Worm (Caenorhabditis elegans): ENCODE results near the gene mec-12.

The mec-12 gene

DNA sequence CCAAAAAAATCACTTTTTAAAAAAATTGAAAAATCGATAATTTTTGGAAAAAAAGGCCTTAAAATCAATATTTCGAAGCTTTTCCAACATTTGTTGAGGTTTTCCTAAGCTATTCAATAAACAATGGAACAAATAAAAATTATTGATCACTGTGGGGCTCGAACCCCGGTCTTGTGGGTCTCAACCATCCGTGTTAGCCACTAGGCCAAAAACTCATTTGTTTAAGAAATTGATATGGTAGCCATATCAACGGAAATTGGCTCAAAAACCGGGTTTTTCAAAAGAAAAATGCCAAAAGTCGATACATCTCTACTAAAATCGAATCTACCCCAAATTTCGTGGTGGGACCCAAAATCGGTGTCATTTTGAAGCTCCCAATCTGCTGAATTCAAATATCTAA is 27.0 kb downstream of the mec-12 start:
- TF ChIP-seq mab-9 (GFP tag; IDR thresholded peaks at IDR 0.05) (no peak), egl-13 (tag; optimal IDR thresholded peaks at IDR 0.05) (no peak), hpl-2 (GFP tag; optimal IDR thresholded peaks at IDR 0.05) (no peak), vab-15 (tag; optimal IDR thresholded peaks at IDR 0.05) (no peak), nhr-90 (tag; optimal IDR thresholded peaks at IDR 0.05; ENCODE audit: poor library complexity) (no peak)

DNA sequence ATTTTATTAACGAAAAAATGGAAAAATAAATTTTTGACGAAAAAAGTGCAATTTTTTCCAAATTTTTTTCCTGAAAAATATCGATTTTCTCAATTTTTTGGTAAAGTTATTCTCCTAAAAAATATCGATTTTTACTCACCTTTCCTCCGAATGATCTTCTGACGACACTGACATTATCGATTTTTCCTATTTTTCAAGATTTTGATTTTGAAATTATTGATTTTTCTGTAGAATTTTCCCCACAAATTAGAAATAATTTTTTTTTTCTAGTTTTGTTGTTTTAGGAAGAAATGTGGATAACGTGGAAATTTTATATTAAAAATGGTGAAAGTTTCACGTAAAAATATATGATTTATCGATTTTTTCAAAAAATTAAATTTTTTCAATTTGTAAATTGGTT is 27.5 kb downstream of the mec-12 start:
- TF ChIP-seq tlp-1 (tag; optimal IDR thresholded peaks at IDR 0.05) (no peak), blmp-1 (tag; optimal IDR thresholded peaks at IDR 0.05) (no peak), jun-1 (tag; optimal IDR thresholded peaks at IDR 0.05) (no peak), efl-1 (optimal IDR thresholded peaks at IDR 0.05) (no peak), efl-1 (GFP tag; optimal IDR thresholded peaks at IDR 0.05 in 1 of 2) (no peak), C34B4.2 (tag; optimal IDR thresholded peaks at IDR 0.05) (no peak), unc-30 (tag; optimal IDR thresholded peaks at IDR 0.05) (no peak), lin-14 (GFP tag; optimal IDR thresholded peaks at IDR 0.05) (no peak), hpl-2 (GFP tag; optimal IDR thresholded peaks at IDR 0.05) (no peak), nhr-47 (tag; optimal IDR thresholded peaks at IDR 0.05) (no peak), fos-1 (tag; optimal IDR thresholded peaks at IDR 0.05) (no peak), mef-2 (tag; optimal IDR thresholded peaks at IDR 0.05) (no peak), fkh-4 (tag; optimal IDR thresholded peaks at IDR 0.05; ENCODE audit: borderline replicate concordance) (no peak), mdl-1 (tag; optimal IDR thresholded peaks at IDR 0.05) (no peak), ets-5 (GFP tag; IDR thresholded peaks at IDR 0.05) (no peak), grh-1 (GFP tag; IDR thresholded peaks at IDR 0.05) (no peak), ces-1 (GFP tag; optimal IDR thresholded peaks at IDR 0.05) (no peak), ceh-82 (tag; optimal IDR thresholded peaks at IDR 0.05) (no peak), C04F5.9 (tag; optimal IDR thresholded peaks at IDR 0.05) (no peak), efl-3 (GFP tag; optimal IDR thresholded peaks at IDR 0.05) (no peak), lsy-2 (tag; optimal IDR thresholded peaks at IDR 0.05) (no peak)

DNA sequence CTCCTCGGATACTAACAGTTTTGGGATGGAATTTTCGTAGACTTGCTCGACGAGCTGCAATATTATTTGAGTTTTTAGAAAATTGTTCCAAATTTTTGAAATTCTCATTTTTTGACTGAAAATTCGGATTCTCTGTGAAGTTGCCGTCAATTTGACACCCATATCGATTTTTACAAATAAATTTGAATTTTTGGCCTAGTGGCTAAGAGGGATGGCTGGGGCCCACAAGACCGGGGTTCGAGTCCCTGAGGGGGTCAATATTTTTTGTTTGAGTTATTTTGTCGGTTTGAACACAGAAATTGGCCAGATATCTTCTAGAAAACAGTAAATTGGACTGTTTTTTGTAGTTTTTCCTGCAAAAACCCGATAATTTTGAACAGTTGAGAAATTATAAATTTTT is 28.4 kb downstream of the mec-12 start:
- TF ChIP-seq ets-5 (GFP tag; IDR thresholded peaks at IDR 0.05) (no peak), ceh-90 (tag; optimal IDR thresholded peaks at IDR 0.05) (no peak), grh-1 (GFP tag; IDR thresholded peaks at IDR 0.05) (no peak), unc-62 (GFP tag; optimal IDR thresholded peaks at IDR 0.05) (no peak), fkh-4 (tag; optimal IDR thresholded peaks at IDR 0.05; ENCODE audit: borderline replicate concordance) (no peak), ceh-8 (GFP tag; optimal IDR thresholded peaks at IDR 0.05) (no peak), tbx-2 (tag; optimal IDR thresholded peaks at IDR 0.05) (no peak), ama-1 (optimal IDR thresholded peaks at IDR 0.05) (no peak), snpc-4 (tag; optimal IDR thresholded peaks at IDR 0.05) (no peak), unc-86 (tag; optimal IDR thresholded peaks at IDR 0.05) (no peak), dsc-1 (tag; optimal IDR thresholded peaks at IDR 0.05) (no peak), lin-14 (GFP tag; optimal IDR thresholded peaks at IDR 0.05) (no peak), dpl-1 (GFP tag; optimal IDR thresholded peaks at IDR 0.05) (no peak), fos-1 (tag; optimal IDR thresholded peaks at IDR 0.05) (no peak), nhr-20 (tag; optimal IDR thresholded peaks at IDR 0.05) (no peak), elt-2 (tag; optimal IDR thresholded peaks at IDR 0.05) (no peak), nhr-28 (tag; optimal IDR thresholded peaks at IDR 0.05) (no peak)

DNA sequence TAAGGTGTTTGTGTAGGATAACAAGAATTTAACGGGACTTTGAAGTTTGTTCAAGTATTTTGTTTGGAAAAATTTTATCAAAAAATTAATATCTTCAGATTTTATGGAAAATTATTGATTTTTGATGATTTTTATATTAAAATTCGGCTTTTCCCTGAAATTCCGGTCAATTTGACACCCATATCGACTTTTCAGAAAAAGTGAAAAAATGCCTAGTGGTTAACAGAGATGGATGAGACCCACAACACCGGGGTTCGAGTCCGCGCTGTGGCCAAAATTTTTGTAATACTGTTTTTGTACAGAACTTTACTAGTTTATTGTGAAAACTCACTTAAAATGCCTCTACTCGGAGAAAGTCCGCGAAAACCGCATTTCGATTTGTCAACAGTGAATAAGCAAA is 29.5 kb downstream of the mec-12 start:
- TF ChIP-seq lin-39 (tag; optimal IDR thresholded peaks at IDR 0.05), result no peak
- no peak for TF ChIP-seq ztf-4 (tag; optimal IDR thresholded peaks at IDR 0.05)
- TF ChIP-seq nhr-77 (tag; optimal IDR thresholded peaks at IDR 0.05), result no peak
- no peak for TF ChIP-seq irx-1 (tag; optimal IDR thresholded peaks at IDR 0.05)
- no peak for TF ChIP-seq zip-4 (GFP tag; optimal IDR thresholded peaks at IDR 0.05)
- TF ChIP-seq fkh-8 (tag; optimal IDR thresholded peaks at IDR 0.05), result no peak
- TF ChIP-seq fkh-4 (tag; optimal IDR thresholded peaks at IDR 0.05; ENCODE audit: borderline replicate concordance), result no peak
- TF ChIP-seq nhr-12 (tag; optimal IDR thresholded peaks at IDR 0.05), result no peak
- no peak for TF ChIP-seq lir-3 (tag; optimal IDR thresholded peaks at IDR 0.05; ENCODE audit: poor library complexity)
- no peak for TF ChIP-seq nhr-76 (tag; optimal IDR thresholded peaks at IDR 0.05)
- no peak for TF ChIP-seq nhr-11 (tag; optimal IDR thresholded peaks at IDR 0.05)
- TF ChIP-seq egl-27 (tag; optimal IDR thresholded peaks at IDR 0.05), result no peak
- TF ChIP-seq nhr-237 (tag; optimal IDR thresholded peaks at IDR 0.05), result no peak
- TF ChIP-seq ceh-90 (tag; optimal IDR thresholded peaks at IDR 0.05), result no peak
- no peak for TF ChIP-seq nhr-20 (tag; optimal IDR thresholded peaks at IDR 0.05)
- no peak for TF ChIP-seq aha-1 (tag; optimal IDR thresholded peaks at IDR 0.05)
- TF ChIP-seq lin-13 (GFP tag; optimal IDR thresholded peaks at IDR 0.05), result no peak
- TF ChIP-seq nhr-47 (tag; optimal IDR thresholded peaks at IDR 0.05), result no peak

All from whole organism, L1 larva.